Fruit fly (Drosophila melanogaster): Measurements from ENCODE around the gene CG31809.

CG31809 gene

DNA sequence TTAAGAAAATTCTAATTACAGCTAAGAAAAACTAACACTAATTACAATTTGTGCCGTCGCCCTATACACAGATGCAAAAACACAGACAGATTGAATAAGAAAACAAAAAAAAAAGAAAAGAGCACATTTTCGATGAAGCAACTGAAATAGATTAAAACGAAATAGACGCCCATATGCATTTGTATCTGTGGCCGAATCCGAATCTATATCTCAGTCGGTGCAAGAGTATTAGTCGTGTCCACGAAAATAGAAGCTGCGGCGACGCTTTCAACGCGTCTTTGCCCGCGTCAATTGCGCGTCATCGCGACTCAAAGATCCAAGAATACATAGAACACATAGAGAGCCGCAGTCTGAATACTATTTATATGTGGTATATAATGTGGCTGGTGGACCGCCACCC is 16.4 kb upstream of the CG31809 start:
- no peak for TF ChIP-seq noc (tag; optimal IDR thresholded peaks at IDR 0.05)

DNA sequence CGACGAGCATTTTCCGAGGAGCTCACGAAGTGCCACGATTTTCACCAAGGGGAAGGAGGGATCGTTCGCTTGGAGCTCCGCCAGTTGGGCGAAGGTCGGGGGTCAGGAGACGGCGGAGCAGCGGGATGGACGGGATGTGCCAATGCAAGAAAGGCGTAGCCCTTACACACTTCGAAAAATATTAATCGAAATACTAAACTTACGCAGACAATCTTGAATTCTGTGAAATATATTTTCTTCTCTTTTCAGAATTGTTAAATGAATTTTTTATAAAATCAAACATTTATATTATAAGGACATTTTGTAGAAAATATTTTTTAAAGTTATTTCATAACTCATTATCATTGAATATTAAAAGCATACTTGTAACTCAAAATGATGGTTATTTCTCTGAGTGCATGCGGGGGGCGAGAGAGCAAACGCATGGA is 10.4 kb upstream of the CG31809 start:
- no peak for TF ChIP-seq noc (tag; optimal IDR thresholded peaks at IDR 0.05)

DNA sequence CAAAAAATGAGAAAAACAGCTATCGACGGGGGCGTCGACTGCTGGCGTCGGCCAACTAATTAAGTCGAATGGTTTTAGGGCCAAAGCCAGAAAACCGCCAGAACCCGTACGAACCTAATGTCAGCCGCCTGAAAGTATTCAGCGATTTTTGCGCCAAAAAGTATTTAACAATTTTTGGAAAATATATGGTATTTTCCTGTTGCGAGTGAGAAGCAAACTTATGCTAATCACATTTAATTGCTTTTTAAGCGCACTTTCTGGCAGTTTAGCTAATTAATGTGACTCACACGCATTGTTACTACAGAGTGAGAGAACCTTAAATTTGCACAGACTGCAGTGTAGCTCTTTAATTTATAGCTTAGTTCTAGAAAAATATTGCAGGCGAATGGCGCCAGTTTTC is 4.0 kb upstream of the CG31809 start:
- no peak for TF ChIP-seq noc (tag; optimal IDR thresholded peaks at IDR 0.05)

- TF ChIP-seq noc (tag; optimal IDR thresholded peaks at IDR 0.05): no peak
Observed at dm6 chr2L:16861126-16861525, 2.6 kb upstream of the CG31809 start, which contains the start of gene CG6012. Gene CG6012 (minus strand): TSS chr2L:16861489.

DNA sequence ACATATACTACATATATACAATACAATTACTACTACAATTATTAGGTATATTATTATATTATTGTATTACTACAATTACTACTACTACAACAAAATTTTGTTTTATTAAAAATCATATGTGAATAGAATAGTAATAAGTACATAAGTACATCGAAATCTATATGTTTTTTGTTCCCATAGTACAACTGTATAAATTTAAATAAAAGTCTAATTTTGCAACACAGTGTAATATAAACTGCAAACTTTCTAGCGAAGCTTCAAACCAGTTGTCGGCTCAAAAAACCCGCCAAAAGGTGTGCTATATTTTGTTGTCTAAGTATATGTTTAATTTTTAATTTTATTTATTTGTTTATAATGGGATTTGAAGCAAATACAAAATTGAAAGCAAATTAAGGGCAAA is 1.1 kb upstream of the CG31809 start:
- TF ChIP-seq noc (tag; optimal IDR thresholded peaks at IDR 0.05): no peak

- no peak for TF ChIP-seq noc (tag; optimal IDR thresholded peaks at IDR 0.05)
Observed at dm6 chr2L:16859103-16859502, 589 bp upstream of the CG31809 start.

dm6 chr2L:16857665-16858064 is 849 bp downstream of the CG31809 start:
- TF ChIP-seq noc (tag; optimal IDR thresholded peaks at IDR 0.05): peak; percentile 52

dm6 chr2L:16857131-16857530 is 1.4 kb downstream of the CG31809 start:
- TF ChIP-seq noc (tag; optimal IDR thresholded peaks at IDR 0.05): no peak

dm6 chr2L:16852318-16852932 is 6.1 kb downstream of the CG31809 start, which contains the start of gene CG31810:
Gene CG31810 (minus strand): TSS chr2L:16852368.
- TF ChIP-seq noc (tag; optimal IDR thresholded peaks at IDR 0.05): no peak

DNA sequence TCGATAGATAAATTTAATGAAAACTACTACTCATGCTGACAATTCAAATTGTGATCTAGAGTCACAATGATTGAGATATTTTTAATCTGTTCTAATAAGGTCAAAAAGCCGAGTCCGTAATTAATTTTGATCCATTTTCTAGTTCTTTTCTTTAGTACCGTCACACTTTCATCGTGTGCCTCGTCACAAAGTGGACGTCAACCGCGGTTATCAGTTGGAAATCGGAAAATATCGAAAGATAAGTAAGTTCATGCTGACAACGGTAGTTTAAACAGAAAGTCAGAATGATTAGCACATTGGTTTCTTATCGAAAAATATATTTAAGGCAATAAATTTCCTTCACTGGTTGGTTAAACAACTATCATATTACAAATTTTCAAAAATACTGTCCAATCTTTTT is 8.1 kb downstream of the CG31809 start:
- TF ChIP-seq noc (tag; optimal IDR thresholded peaks at IDR 0.05): no peak

dm6 chr2L:16848670-16849069 is 9.8 kb downstream of the CG31809 start, which contains the start of gene CG13284:
Gene CG13284 (minus strand): TSS chr2L:16848716.
- no peak for TF ChIP-seq noc (tag; optimal IDR thresholded peaks at IDR 0.05)

- TF ChIP-seq noc (tag; optimal IDR thresholded peaks at IDR 0.05): no peak
Observed at dm6 chr2L:16847948-16848347, 10.6 kb downstream of the CG31809 start.

dm6 chr2L:16846742-16847346 is 11.7 kb downstream of the CG31809 start:
- peak; percentile 55 for TF ChIP-seq noc (tag; optimal IDR thresholded peaks at IDR 0.05)

DNA sequence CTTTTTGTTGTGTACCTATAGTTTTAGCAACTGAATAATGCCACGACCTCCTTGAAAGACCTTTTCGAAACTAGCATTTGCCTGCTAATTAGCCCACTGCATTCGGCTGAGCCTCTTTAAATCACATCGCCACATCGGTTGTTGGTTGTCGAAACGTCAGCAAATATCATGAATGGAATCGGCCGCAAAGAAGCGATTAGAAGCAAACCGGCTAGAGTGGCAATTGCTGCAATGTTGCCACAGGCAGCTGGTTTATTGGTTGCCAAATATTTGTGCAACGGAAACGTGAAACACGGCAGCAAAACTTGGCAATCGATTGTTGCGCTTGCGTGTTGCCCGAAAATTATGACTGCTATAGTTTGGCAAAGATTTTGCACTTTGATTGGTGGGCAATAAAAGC is 13.3 kb downstream of the CG31809 start:
- TF ChIP-seq noc (tag; optimal IDR thresholded peaks at IDR 0.05): no peak

DNA sequence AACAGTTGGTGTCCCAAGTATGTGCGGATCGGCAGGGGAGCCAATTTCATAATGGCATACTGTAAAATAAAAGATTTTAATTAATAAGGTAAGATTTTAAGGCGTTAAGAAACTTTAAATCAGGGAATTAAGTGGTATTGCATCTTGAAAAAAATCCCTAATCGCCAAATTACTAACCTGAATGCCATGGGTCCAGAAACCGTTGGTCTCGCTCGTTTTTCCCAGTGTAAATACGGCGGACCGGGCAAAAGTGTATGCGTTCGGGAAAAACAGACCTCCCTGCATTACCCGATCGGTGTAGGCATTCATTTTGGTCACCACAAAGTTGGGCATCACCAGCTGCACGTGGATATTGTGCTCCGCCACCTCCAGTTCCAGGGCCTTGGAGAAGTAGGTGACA is 15.2 kb downstream of the CG31809 start:
- no peak for TF ChIP-seq noc (tag; optimal IDR thresholded peaks at IDR 0.05)

DNA sequence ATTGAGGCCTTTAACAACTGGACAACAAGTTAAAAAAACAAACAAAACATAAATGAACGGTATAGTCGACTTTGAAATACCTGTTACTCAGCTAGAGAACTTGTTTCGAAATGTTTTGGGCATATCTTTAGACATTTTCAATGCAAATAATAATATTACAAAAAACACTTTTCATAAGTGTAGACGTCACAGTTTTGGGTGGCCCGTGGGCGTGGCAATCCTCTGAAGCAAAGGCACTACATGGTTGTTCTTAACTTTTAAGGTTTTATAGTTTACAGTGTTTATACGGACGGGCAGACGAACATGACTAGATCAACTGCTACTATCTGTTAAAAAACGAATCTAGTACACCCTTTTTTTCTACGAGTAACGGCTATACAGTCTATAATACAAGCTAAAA is 16.0 kb downstream of the CG31809 start:
- TF ChIP-seq noc (tag; optimal IDR thresholded peaks at IDR 0.05): no peak

- no peak for TF ChIP-seq noc (tag; optimal IDR thresholded peaks at IDR 0.05)
Observed at dm6 chr2L:16839665-16840064, 18.8 kb downstream of the CG31809 start.

dm6 chr2L:16837672-16838071 is 20.8 kb downstream of the CG31809 start, which contains the start of the genes SclA and SclB:
Gene SclA (plus strand): TSS chr2L:16837972.
Gene SclB (plus strand): TSS chr2L:16837972.
- no peak for TF ChIP-seq noc (tag; optimal IDR thresholded peaks at IDR 0.05)

All from whole organism, larva.